Worm (Caenorhabditis elegans): ENCODE data around the gene T21D9.2.

DNA sequence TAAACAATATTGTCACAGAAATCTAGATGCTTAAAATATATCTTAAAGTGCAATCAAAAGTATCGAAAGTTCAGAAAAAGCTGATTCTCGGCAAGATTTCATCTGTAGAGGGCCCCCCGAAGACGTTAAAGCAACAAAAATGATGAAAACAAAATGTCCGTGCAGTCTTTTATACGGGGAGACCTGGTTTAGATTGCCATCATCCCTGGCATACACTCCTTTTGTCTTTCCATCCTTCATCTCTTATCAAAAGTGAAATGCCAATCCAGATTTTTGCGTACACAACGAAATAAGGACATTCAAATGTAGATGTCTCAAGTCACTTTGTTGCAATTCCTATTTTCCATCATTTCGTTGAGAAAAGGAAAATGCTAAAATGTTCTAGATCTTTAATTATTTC, 17.5 kb upstream of the T21D9.2 start:
- TF ChIP-seq jun-1 (tag; optimal IDR thresholded peaks at IDR 0.05) (no peak), nhr-77 (tag; optimal IDR thresholded peaks at IDR 0.05) (no peak), ceh-82 (tag; optimal IDR thresholded peaks at IDR 0.05) (no peak), nhr-76 (tag; optimal IDR thresholded peaks at IDR 0.05) (no peak), hmg-11 (tag; optimal IDR thresholded peaks at IDR 0.05) (no peak), nhr-28 (tag; optimal IDR thresholded peaks at IDR 0.05) (no peak), pha-4 (tag; optimal IDR thresholded peaks at IDR 0.05) (no peak), nhr-23 (tag; optimal IDR thresholded peaks at IDR 0.05) (no peak), unc-62 (GFP tag; optimal IDR thresholded peaks at IDR 0.05) (no peak)
